Fruit fly (Drosophila melanogaster) whole organism, prepupa: ENCODE measurements around the gene Dhfr.

Experiments used
- CG15336 ChIP-seq: fragments of 200-800 bp; sonication (Bioruptor generic); IDR thresholded peaks from 2 replicates; pipeline ENCODE4 v1.3.6; 2022; ENCODE audit warnings: missing biosample characterization, missing genetic modification characterization
- CG16779 ChIP-seq: fragments of 200-800 bp; sonication (Bioruptor generic); optimal IDR thresholded peaks from 3 replicates; lab custom pipeline; 2017; ENCODE audit warnings: missing biosample characterization, mild to moderate bottlenecking, missing genetic modification characterization
- CG31627 ChIP-seq: fragments of 200-800 bp; sonication (Bioruptor generic); optimal IDR thresholded peaks from 3 replicates; lab custom pipeline; 2016; ENCODE audit warnings: missing biosample characterization, missing genetic modification characterization
- Gug ChIP-seq: fragments of 200-800 bp; sonication (Bioruptor generic); IDR thresholded peaks from 2 replicates; pipeline ENCODE4 v1.3.6; 2022; ENCODE audit warnings: missing biosample characterization, missing genetic modification characterization
- Sox15 ChIP-seq: fragments of 200-800 bp; sonication (Bioruptor generic); optimal IDR thresholded peaks from 3 replicates; lab custom pipeline; 2016; ENCODE audit warnings: missing biosample characterization, missing genetic modification characterization
- acj6 ChIP-seq: fragments of 200-800 bp; sonication (Bioruptor generic); optimal IDR thresholded peaks from 3 replicates; lab custom pipeline; 2016; ENCODE audit warnings: missing biosample characterization, missing genetic modification characterization
- cyc ChIP-seq: fragments of 200-800 bp; sonication (Bioruptor generic); optimal IDR thresholded peaks from 3 replicates; lab custom pipeline; 2016; ENCODE audit warnings: missing biosample characterization, missing genetic modification characterization

- TF ChIP-seq acj6 (GFP tag; lab: Kevin White, UChicago) (no peak), Gug (no peak), CG31627 (GFP tag; lab: Kevin White, UChicago) (no peak), Sox15 (GFP tag; lab: Kevin White, UChicago) (no peak), cyc (no peak), CG15336 (GFP tag; lab: Robert Waterston, UW) (no peak), CG16779 (tag; lab: Kevin White, UChicago) (no peak)
Observed at dm6 chr3R:16498859-16499258, 17.9 kb downstream of the Dhfr start, which contains the start of gene Gr89a.
